Worm (Caenorhabditis elegans) whole organism, L4/young adult: Measurements from ENCODE around the gene ZK1290.10.

ENCODE experiments used
- dao-5 ChIP-seq: sonication (generic microtip); optimal IDR thresholded peaks from 2 replicates; lab custom pipeline; 2016; ENCODE audit warnings: missing genotype, missing genetic modification characterization, moderate library complexity, missing compliant biosample characterization
- him-1 ChIP-seq: sonication (generic microtip); optimal IDR thresholded peaks from 2 replicates; lab custom pipeline; 2016; ENCODE audit warnings: missing genotype, missing genetic modification reagents, missing genetic modification characterization, missing compliant biosample characterization

- TF ChIP-seq him-1 (tag; lab: Kevin White, UChicago) (no peak), dao-5 (tag; lab: Kevin White, UChicago) (no peak)
These were observed 45.7 kb upstream of the ZK1290.10 start, which contains the start of gene npp-21 for ce11 chrII:7599357-7599756.
